Fruit fly (Drosophila melanogaster): ENCODE data around the gene Eip63F-1.

Gene Eip63F-1

dm6 chr3L:3935567-3936207, at the start of gene Eip63F-1:
Gene Eip63F-1 (minus strand): TSS chr3L:3935617.
- TF ChIP-seq Ets98B (GFP tag; IDR thresholded peaks at IDR 0.05) = peak; percentile 45; the same call in 1 of the 2 replicates
- TF ChIP-seq CG8301 (tag; optimal IDR thresholded peaks at IDR 0.05) = peak; percentile 57
- TF ChIP-seq CG32121 (GFP tag; IDR thresholded peaks at IDR 0.05) = peak; percentile 55
- TF ChIP-seq CG4496 (GFP tag; IDR thresholded peaks at IDR 0.05) = no peak

dm6 chr3L:3983466-3983946, 48.1 kb upstream of the Eip63F-1 start, which contains the start of gene scrt:
Gene scrt (plus strand): TSS chr3L:3983896.
- 0 out of 3 replicates have a peak, but pooled peaks have one; percentile 7 for TF ChIP-seq fd96Ca (GFP tag; IDR thresholded peaks at IDR 0.05)
- no peak for TF ChIP-seq CG32121 (GFP tag; IDR thresholded peaks at IDR 0.05)
- TF ChIP-seq CG34367 (tag; optimal IDR thresholded peaks at IDR 0.05) = no peak
- TF ChIP-seq CG10348 (GFP tag; IDR thresholded peaks at IDR 0.05) = no peak
- no peak for TF ChIP-seq CG13204 (GFP tag; optimal IDR thresholded peaks at IDR 0.05)
- no peak for TF ChIP-seq CG8159 (tag; optimal IDR thresholded peaks at IDR 0.05)
- no peak for TF ChIP-seq D1 (tag; optimal IDR thresholded peaks at IDR 0.05)
- no peak for TF ChIP-seq Ets98B (GFP tag; IDR thresholded peaks at IDR 0.05)

- no peak for TF ChIP-seq EcR (GFP tag; optimal IDR thresholded peaks at IDR 0.05)
- no peak for TF ChIP-seq Snoo (tag; optimal IDR thresholded peaks at IDR 0.05)
- TF ChIP-seq CG13204 (GFP tag; optimal IDR thresholded peaks at IDR 0.05) = no peak
- no peak for TF ChIP-seq CG8159 (tag; optimal IDR thresholded peaks at IDR 0.05)
- TF ChIP-seq CG8301 (tag; optimal IDR thresholded peaks at IDR 0.05) = no peak
- TF ChIP-seq CG10348 (GFP tag; IDR thresholded peaks at IDR 0.05) = no peak
- no peak for TF ChIP-seq CG12605 (GFP tag; IDR thresholded peaks at IDR 0.05)
- TF ChIP-seq Pif1A (GFP tag; optimal IDR thresholded peaks at IDR 0.05) = no peak
- no peak for TF ChIP-seq Pif1B (GFP tag; optimal IDR thresholded peaks at IDR 0.05)
- no peak for TF ChIP-seq rn (GFP tag; IDR thresholded peaks at IDR 0.05)
- no peak for TF ChIP-seq CG32121 (GFP tag; IDR thresholded peaks at IDR 0.05)
- no peak for TF ChIP-seq gl (tag; optimal IDR thresholded peaks at IDR 0.05)
- TF ChIP-seq CG14655 (GFP tag; optimal IDR thresholded peaks at IDR 0.05) = no peak
Observed at dm6 chr3L:3980027-3980426, 44.6 kb upstream of the Eip63F-1 start.

dm6 chr3L:3978762-3979516, 43.5 kb upstream of the Eip63F-1 start:
- no peak for TF ChIP-seq gl (tag; optimal IDR thresholded peaks at IDR 0.05)
- no peak for TF ChIP-seq Pif1A (GFP tag; optimal IDR thresholded peaks at IDR 0.05)
- no peak for TF ChIP-seq CG9948 (tag; optimal IDR thresholded peaks at IDR 0.05)
- TF ChIP-seq CG34367 (tag; optimal IDR thresholded peaks at IDR 0.05) = no peak
- no peak for TF ChIP-seq CG8301 (tag; optimal IDR thresholded peaks at IDR 0.05)

- TF ChIP-seq CG17806 (tag; optimal IDR thresholded peaks at IDR 0.05) (no peak), Pif1A (GFP tag; optimal IDR thresholded peaks at IDR 0.05) (no peak), Ets98B (GFP tag; IDR thresholded peaks at IDR 0.05) (no peak)
Observed at dm6 chr3L:3977622-3978355, 42.4 kb upstream of the Eip63F-1 start.

- TF ChIP-seq EcR (GFP tag; optimal IDR thresholded peaks at IDR 0.05) = no peak
Observed at dm6 chr3L:3976438-3976837, 41.0 kb upstream of the Eip63F-1 start.

- TF ChIP-seq Ets98B (GFP tag; IDR thresholded peaks at IDR 0.05) (no peak), CG9948 (tag; optimal IDR thresholded peaks at IDR 0.05) (no peak)
Observed at dm6 chr3L:3972599-3972998, 37.2 kb upstream of the Eip63F-1 start, which contains the start of gene CG43915. Gene CG43915 (plus strand): TSS chr3L:3972899.

Data from whole organism, pupa.